Worm (Caenorhabditis elegans) whole organism, young adult: ENCODE results near the gene col-148.

Experiments
- F49E8.2 ChIP-seq: sonication (generic microtip); optimal IDR thresholded peaks from 3 replicates; lab custom pipeline; 2017; ENCODE audit warnings: missing genetic modification characterization, mild to moderate bottlenecking, missing compliant biosample characterization, antibody characterized with exemption, moderate library complexity; ENCODE audit not compliant: insufficient read depth
- K11D2.4 ChIP-seq: fragments of 200-800 bp; sonication (Bioruptor generic); IDR thresholded peaks from 2 replicates; pipeline ENCODE4 v1.3.6; 2022; ENCODE audit warnings: missing genetic modification reagents, missing genetic modification characterization, missing compliant biosample characterization
- attf-6 ChIP-seq: fragments of 200-800 bp; sonication (Bioruptor generic); IDR thresholded peaks from 2 replicates; pipeline ENCODE4 v1.3.6; 2022; ENCODE audit warnings: missing genetic modification reagents, missing genetic modification characterization, missing compliant biosample characterization
- dpff-1 ChIP-seq: sonication (generic microtip); optimal IDR thresholded peaks from 2 replicates; lab custom pipeline; 2017; ENCODE audit warnings: mild to moderate bottlenecking, missing genetic modification characterization, missing compliant biosample characterization
- efl-1 ChIP-seq: fragments of 150-350 bp; optimal IDR thresholded peaks from 2 replicates; lab custom pipeline; 2014; ENCODE audit warnings: missing biosample characterization, missing genetic modification reagents, missing genetic modification characterization
- pbrm-1 ChIP-seq: fragments of 200-800 bp; sonication (Bioruptor generic); IDR thresholded peaks from 2 replicates; pipeline ENCODE4 v1.3.6; 2022; ENCODE audit warnings: missing genetic modification reagents, missing genetic modification characterization, missing compliant biosample characterization
- snpc-4 ChIP-seq, 5 experiments: fragments of 150-350 bp in 1 of 5; sonication (generic microtip) in 4 of 5; optimal IDR thresholded peaks; 2 replicates each; lab custom pipeline; 2014 to 2018; ENCODE audit warnings: missing genetic modification characterization in 5 of 5, missing biosample characterization in 3 of 5, antibody characterized with exemption in 2 of 5, mild to moderate bottlenecking in 2 of 5, missing compliant biosample characterization in 2 of 5, missing genotype in 2 of 5, moderate library complexity in 2 of 5, missing genetic modification reagents in 1 of 5
- unc-62 ChIP-seq: fragments of 150-350 bp; optimal IDR thresholded peaks from 2 replicates; lab custom pipeline; 2014; ENCODE audit warnings: missing biosample characterization, missing genetic modification reagents, missing genetic modification characterization

DNA sequence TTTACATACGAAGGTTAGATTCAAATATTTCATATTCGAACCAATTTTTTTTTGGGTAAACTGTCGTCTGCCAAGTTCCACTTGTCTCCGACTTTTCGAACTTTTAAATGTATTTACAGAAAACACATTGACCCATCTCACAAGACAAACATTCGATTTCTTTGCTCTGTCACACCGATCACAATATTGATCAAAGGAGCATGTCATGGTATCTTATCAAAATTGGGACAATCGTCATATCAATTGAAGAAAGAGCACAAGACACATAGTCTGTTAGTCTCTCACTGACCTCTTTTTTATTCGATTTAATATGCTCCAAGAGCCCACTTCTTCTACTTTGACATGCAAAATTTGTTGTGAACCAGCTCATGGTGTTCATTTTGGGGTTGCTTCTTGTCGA, 14.5 kb downstream of the col-148 start, which contains the start of gene nhr-232:
- TF ChIP-seq snpc-4 (GFP tag; optimal IDR thresholded peaks at IDR 0.05; lab: Kevin White, UChicago): no peak
- TF ChIP-seq snpc-4 (tag; optimal IDR thresholded peaks at IDR 0.05; lab: Kevin White, UChicago): no peak
- no peak for TF ChIP-seq dpff-1 (tag; lab: Kevin White, UChicago)
- TF ChIP-seq unc-62 (GFP tag; lab: Kevin White, UChicago): no peak
- TF ChIP-seq K11D2.4 (GFP tag; lab: Robert Waterston, UW): no peak
- TF ChIP-seq efl-1 (GFP tag; lab: Kevin White, UChicago): no peak
- TF ChIP-seq pbrm-1 (GFP tag; lab: Robert Waterston, UW): no peak
- TF ChIP-seq F49E8.2 (tag; lab: Kevin White, UChicago): no peak
- TF ChIP-seq attf-6 (GFP tag; lab: Robert Waterston, UW): no peak
